Worm (Caenorhabditis elegans) whole organism, young adult: ENCODE data around the gene srm-4.
"Not testable (repeated sequence)": the region's sequence is repeated elsewhere in the genome, so short reads cannot be mapped to it uniquely, and the experiment has no call there.

ENCODE experiments used
- B0019.2 ChIP-seq: fragments of 200-800 bp; sonication (Bioruptor generic); conservative IDR thresholded peaks from 2 replicates; pipeline ENCODE4 v1.3.6; 2022; ENCODE audit warnings: missing genetic modification reagents, missing genetic modification characterization, missing compliant biosample characterization
- B0035.1 ChIP-seq: sonication (generic microtip); optimal IDR thresholded peaks from 2 replicates; lab custom pipeline; 2016; ENCODE audit warnings: missing genetic modification characterization, mild to moderate bottlenecking, missing compliant biosample characterization, missing genotype, missing genetic modification reagents
- B0261.1 ChIP-seq: sonication (generic microtip); optimal IDR thresholded peaks from 2 replicates; lab custom pipeline; 2016; ENCODE audit warnings: mild to moderate bottlenecking, missing genetic modification characterization, moderate library complexity, missing compliant biosample characterization
- C06A6.2 ChIP-seq: fragments of 200-800 bp; sonication (Bioruptor generic); conservative IDR thresholded peaks from 2 replicates; pipeline ENCODE4 v1.3.6; 2022; ENCODE audit warnings: missing genetic modification characterization, missing compliant biosample characterization
- F22D6.2 ChIP-seq: sonication (generic microtip); optimal IDR thresholded peaks from 2 replicates; lab custom pipeline; 2016; ENCODE audit warnings: mild to moderate bottlenecking, missing genetic modification characterization, missing compliant biosample characterization
- F37B4.10 ChIP-seq: fragments of 200-800 bp; sonication (Bioruptor generic); IDR thresholded peaks from 2 replicates; pipeline ENCODE4 v1.3.6; 2022; ENCODE audit warnings: missing genetic modification characterization, missing compliant biosample characterization
- F52B5.7 ChIP-seq: sonication (generic microtip); optimal IDR thresholded peaks from 2 replicates; lab custom pipeline; 2016; ENCODE audit warnings: mild to moderate bottlenecking, missing genetic modification characterization, missing compliant biosample characterization
- Y53F4B.3 ChIP-seq: fragments of 200-800 bp; sonication (Bioruptor generic); IDR thresholded peaks from 2 replicates; pipeline ENCODE4 v1.3.6; 2022; ENCODE audit warnings: missing genetic modification reagents, missing genetic modification characterization, missing compliant biosample characterization
- Y95B8A.8 ChIP-seq: fragments of 200-800 bp; sonication (Bioruptor generic); IDR thresholded peaks from 2 replicates; pipeline ENCODE4 v1.3.6; 2022; ENCODE audit warnings: missing genetic modification reagents, missing genetic modification characterization, missing compliant biosample characterization
- aptf-3 ChIP-seq: fragments of 200-800 bp; sonication (Bioruptor generic); IDR thresholded peaks from 2 replicates; pipeline ENCODE4 v1.3.6; 2022; ENCODE audit warnings: missing genetic modification characterization, missing compliant biosample characterization
- athp-1 ChIP-seq: sonication (generic microtip); optimal IDR thresholded peaks from 2 replicates; lab custom pipeline; 2017; ENCODE audit warnings: mild to moderate bottlenecking, missing genetic modification characterization, missing compliant biosample characterization
- attf-3 ChIP-seq: fragments of 200-800 bp; sonication (Bioruptor generic); conservative IDR thresholded peaks from 2 replicates; pipeline ENCODE4 v1.3.6; 2022; ENCODE audit warnings: missing genetic modification reagents, missing genetic modification characterization, missing compliant biosample characterization
- bed-1 ChIP-seq: fragments of 200-800 bp; sonication (Bioruptor generic); IDR thresholded peaks from 2 replicates; pipeline ENCODE4 v1.3.6; 2022; ENCODE audit warnings: missing genetic modification reagents, missing genetic modification characterization, missing compliant biosample characterization
- die-1 ChIP-seq: sonication (generic microtip); optimal IDR thresholded peaks from 2 replicates; lab custom pipeline; 2016; ENCODE audit warnings: missing genotype, mild to moderate bottlenecking, missing genetic modification characterization, missing compliant biosample characterization
- egl-18 ChIP-seq: fragments of 200-800 bp; sonication (Bioruptor generic); IDR thresholded peaks from 2 replicates; pipeline ENCODE4 v1.3.6; 2022; ENCODE audit warnings: missing genetic modification reagents, missing genetic modification characterization, missing compliant biosample characterization
- egl-44 ChIP-seq: fragments of 200-800 bp; sonication (Bioruptor generic); IDR thresholded peaks from 2 replicates; pipeline ENCODE4 v1.3.6; 2022; ENCODE audit warnings: missing genetic modification reagents, missing genetic modification characterization, missing compliant biosample characterization
- lag-1 ChIP-seq: fragments of 200-800 bp; sonication (Bioruptor generic); IDR thresholded peaks from 2 replicates; pipeline ENCODE4 v1.3.6; 2022; ENCODE audit warnings: missing genetic modification reagents, missing genetic modification characterization, missing compliant biosample characterization
- lin-35 ChIP-seq, 3 experiments: fragments of 150-350 bp in 2 of 3; sonication (generic microtip) in 1 of 3; optimal IDR thresholded peaks; 2 replicates each; lab custom pipeline; 2014 to 2018; ENCODE audit warnings: missing biosample characterization in 3 of 3, missing genetic modification characterization in 3 of 3, missing genetic modification reagents in 3 of 3
- lin-40 ChIP-seq: sonication (generic microtip); optimal IDR thresholded peaks from 2 replicates; lab custom pipeline; 2016; ENCODE audit warnings: missing genetic modification characterization, mild to moderate bottlenecking, missing compliant biosample characterization, missing genotype, missing genetic modification reagents
- lsl-1 ChIP-seq: fragments of 200-800 bp; sonication (Bioruptor generic); optimal IDR thresholded peaks from 2 replicates; lab custom pipeline; 2018; ENCODE audit warnings: mild to moderate bottlenecking, missing genetic modification characterization, moderate library complexity, missing compliant biosample characterization
- lsy-27 ChIP-seq: sonication (generic microtip); optimal IDR thresholded peaks from 2 replicates; lab custom pipeline; 2017; ENCODE audit warnings: missing genetic modification characterization, mild to moderate bottlenecking, missing compliant biosample characterization, antibody characterized with exemption, missing genotype, borderline replicate concordance; ENCODE audit not compliant: insufficient read depth
- madf-3 ChIP-seq: fragments of 200-800 bp; sonication (Bioruptor generic); IDR thresholded peaks from 2 replicates; pipeline ENCODE4 v1.3.6; 2022; ENCODE audit warnings: missing genetic modification reagents, missing genetic modification characterization, missing compliant biosample characterization
- nfya-2 ChIP-seq: fragments of 200-800 bp; sonication (Bioruptor generic); IDR thresholded peaks from 2 replicates; pipeline ENCODE4 v1.3.6; 2022; ENCODE audit warnings: missing genetic modification reagents, missing genetic modification characterization, missing compliant biosample characterization
- nhr-120 ChIP-seq: fragments of 200-800 bp; sonication (Bioruptor generic); IDR thresholded peaks from 2 replicates; pipeline ENCODE4 v1.3.6; 2022; ENCODE audit warnings: missing genetic modification characterization, missing compliant biosample characterization
- nhr-80 ChIP-seq: sonication (generic microtip); optimal IDR thresholded peaks from 2 replicates; lab custom pipeline; 2016; ENCODE audit warnings: missing genetic modification characterization, missing compliant biosample characterization
- rcor-1 ChIP-seq: fragments of 200-800 bp; sonication (Bioruptor generic); IDR thresholded peaks from 2 replicates; pipeline ENCODE4 v1.3.6; 2022; ENCODE audit warnings: missing genetic modification reagents, missing genetic modification characterization, missing compliant biosample characterization
- repo-1 ChIP-seq: sonication (generic microtip); optimal IDR thresholded peaks from 2 replicates; lab custom pipeline; 2017; ENCODE audit warnings: mild to moderate bottlenecking, missing genetic modification characterization, missing compliant biosample characterization
- sea-2 ChIP-seq: fragments of 200-800 bp; sonication (Bioruptor generic); IDR thresholded peaks from 2 replicates; pipeline ENCODE4 v1.3.6; 2022; ENCODE audit warnings: missing genetic modification characterization, missing compliant biosample characterization
- snpc-1.1 ChIP-seq: sonication (generic microtip); optimal IDR thresholded peaks from 2 replicates; lab custom pipeline; 2017; ENCODE audit warnings: missing genetic modification characterization, mild to moderate bottlenecking, missing compliant biosample characterization, antibody characterized with exemption, moderate library complexity, missing genotype, missing genetic modification reagents; ENCODE audit not compliant: insufficient read depth
- snpc-3.4 ChIP-seq: sonication (generic microtip); optimal IDR thresholded peaks from 2 replicates; lab custom pipeline; 2017; ENCODE audit warnings: missing genetic modification characterization, mild to moderate bottlenecking, missing compliant biosample characterization, antibody characterized with exemption, moderate library complexity, missing genotype, missing genetic modification reagents
- tlf-1 ChIP-seq: fragments of 200-800 bp; sonication (Bioruptor generic); optimal IDR thresholded peaks from 2 replicates; lab custom pipeline; 2018; ENCODE audit warnings: mild to moderate bottlenecking, missing genetic modification characterization, missing compliant biosample characterization
- unc-62 ChIP-seq: fragments of 150-350 bp; optimal IDR thresholded peaks from 2 replicates; lab custom pipeline; 2014; ENCODE audit warnings: missing biosample characterization, missing genetic modification reagents, missing genetic modification characterization
- xnd-1 ChIP-seq: sonication (generic microtip); optimal IDR thresholded peaks from 2 replicates; lab custom pipeline; 2016; ENCODE audit warnings: missing genotype, missing genetic modification reagents, missing genetic modification characterization, missing compliant biosample characterization
- zfh-2 ChIP-seq: fragments of 200-800 bp; sonication (Bioruptor generic); conservative IDR thresholded peaks from 2 replicates; pipeline ENCODE4 v1.3.6; 2022; ENCODE audit warnings: missing genetic modification reagents, missing genetic modification characterization, missing compliant biosample characterization
- ztf-26 ChIP-seq: sonication (generic microtip); optimal IDR thresholded peaks from 2 replicates; lab custom pipeline; 2017; ENCODE audit warnings: missing genetic modification characterization, missing compliant biosample characterization
- ztf-28 ChIP-seq: fragments of 200-800 bp; sonication (Bioruptor generic); IDR thresholded peaks from 2 replicates; pipeline ENCODE4 v1.3.6; 2022; ENCODE audit warnings: missing genetic modification reagents, missing genetic modification characterization, missing compliant biosample characterization

Gene srm-4

DNA sequence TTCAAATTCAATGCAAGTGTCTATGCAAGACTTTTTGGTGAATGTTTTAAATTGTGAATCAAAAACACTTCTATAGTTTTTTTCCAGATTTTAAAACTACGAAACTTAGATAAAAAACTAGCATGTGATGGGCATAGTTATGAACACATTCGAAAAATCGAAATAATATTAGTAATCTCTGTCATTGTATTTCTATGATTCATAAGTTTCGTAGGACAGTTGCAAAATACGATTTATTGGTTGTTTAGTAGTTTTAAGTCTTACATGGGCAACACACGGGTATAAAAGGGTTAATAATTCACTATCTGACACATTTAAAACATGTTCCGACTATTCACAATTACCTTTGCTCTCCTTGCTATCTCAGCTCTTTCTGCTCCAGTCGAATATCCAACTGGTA lies 25.1 kb upstream of the srm-4 start, which contains the start of gene spig-5:
spig-5 (plus strand) TSS at position 301 of the 400 bp plus-strand sequence.
- not testable (repeated sequence) for TF ChIP-seq athp-1; B0035.1 (tag; lab: Kevin White, UChicago); nhr-80 (tag; lab: Kevin White, UChicago)

ce11 chrV:14309632-14310031 lies 23.6 kb upstream of the srm-4 start, which contains the start of gene F14D7.14:
F14D7.14 (plus strand) TSS chrV:14309932.
- not testable (repeated sequence) for TF ChIP-seq tlf-1 (GFP tag; lab: Kevin White, UChicago); zfh-2 (GFP tag; lab: Robert Waterston, UW); attf-3 (GFP tag; lab: Robert Waterston, UW)

- TF ChIP-seq rcor-1 (GFP tag; lab: Robert Waterston, UW) (no peak), F37B4.10 (GFP tag; lab: Robert Waterston, UW) (no peak), nfya-2 (GFP tag; lab: Robert Waterston, UW) (no peak), nhr-80 (tag; lab: Kevin White, UChicago) (no peak), die-1 (no peak), F52B5.7 (no peak), lag-1 (GFP tag; lab: Robert Waterston, UW) (no peak), unc-62 (no peak), F22D6.2 (tag; lab: Kevin White, UChicago) (no peak), madf-3 (GFP tag; lab: Robert Waterston, UW) (no peak), egl-18 (GFP tag; lab: Robert Waterston, UW) (no peak), sea-2 (GFP tag; lab: Robert Waterston, UW) (no peak), aptf-3 (GFP tag; lab: Robert Waterston, UW) (no peak), lin-40 (no peak), B0019.2 (GFP tag; lab: Robert Waterston, UW) (no peak), nhr-120 (GFP tag; lab: Robert Waterston, UW) (no peak), C06A6.2 (GFP tag; lab: Robert Waterston, UW) (no peak), lsl-1 (no peak)
These were observed 22.1 kb upstream of the srm-4 start, which contains the start of gene ddn-3 for ce11 chrV:14311115-14311514. ddn-3 (minus strand) TSS chrV:14311215.

- TF ChIP-seq egl-44 (GFP tag; lab: Robert Waterston, UW) (no peak), snpc-3.4 (tag; lab: Kevin White, UChicago) (no peak), ztf-28 (no peak), lin-35 (GFP tag; optimal IDR thresholded peaks at IDR 0.05; lab: Kevin White, UChicago) (no peak), repo-1 (tag; lab: Kevin White, UChicago) (no peak), ztf-26 (no peak), bed-1 (GFP tag; lab: Robert Waterston, UW) (no peak), snpc-1.1 (tag; lab: Kevin White, UChicago) (no peak), Y53F4B.3 (GFP tag; lab: Robert Waterston, UW) (no peak), Y95B8A.8 (GFP tag; lab: Robert Waterston, UW) (no peak), C06A6.2 (GFP tag; lab: Robert Waterston, UW) (no peak), lsl-1 (no peak), lsy-27 (tag; lab: Kevin White, UChicago) (no peak), lin-40 (no peak), xnd-1 (no peak), B0261.1 (tag; lab: Kevin White, UChicago) (no peak)
These were observed 20.5 kb upstream of the srm-4 start, which contains the start of gene F14D7.8 for ce11 chrV:14312695-14313094. F14D7.8 (minus strand) TSS chrV:14312795.
